Worm (Caenorhabditis elegans) whole organism, L4/young adult: ENCODE measurements around the gene sipa-1.

ENCODE experiments used
- W03F9.2 ChIP-seq: fragments of 150-350 bp; optimal IDR thresholded peaks from 2 replicates; lab custom pipeline; 2014; ENCODE audit warnings: missing biosample characterization, missing genetic modification characterization
- him-1 ChIP-seq: sonication (generic microtip); optimal IDR thresholded peaks from 2 replicates; lab custom pipeline; 2016; ENCODE audit warnings: missing genotype, missing genetic modification reagents, missing genetic modification characterization, missing compliant biosample characterization

ce11 chrV:11635587-11635986, 1.5 kb downstream of the sipa-1 start:
- no peak for TF ChIP-seq W03F9.2 (tag; lab: Kevin White, UChicago)
- no peak for TF ChIP-seq him-1 (tag; lab: Kevin White, UChicago)
